Worm (Caenorhabditis elegans): ENCODE results near the gene F17C11.12.

- TF ChIP-seq F13H6.1 (tag; optimal IDR thresholded peaks at IDR 0.05) (no peak), ceh-48 (tag; optimal IDR thresholded peaks at IDR 0.05) (no peak), npax-4 (tag; optimal IDR thresholded peaks at IDR 0.05) (no peak), ama-1 (optimal IDR thresholded peaks at IDR 0.05) (no peak), K02D7.2 (tag; optimal IDR thresholded peaks at IDR 0.05) (no peak), elt-4 (tag; optimal IDR thresholded peaks at IDR 0.05) (no peak), pqm-1 (tag; optimal IDR thresholded peaks at IDR 0.05) (no peak), sox-2 (GFP tag; IDR thresholded peaks at IDR 0.05) (no peak), pag-3 (tag; optimal IDR thresholded peaks at IDR 0.05; ENCODE audit: borderline replicate concordance) (no peak), pat-9 (tag; optimal IDR thresholded peaks at IDR 0.05) (no peak), odd-2 (tag; optimal IDR thresholded peaks at IDR 0.05) (no peak), hlh-13 (GFP tag; optimal IDR thresholded peaks at IDR 0.05) (no peak)
Measured at ce11 chrV:10901125-10901524, 35.6 kb downstream of the F17C11.12 start, which contains the start of gene spp-16.

Measured in whole organism, late embryonic.